Worm (Caenorhabditis elegans): ENCODE results near the gene dnj-3.

DNA sequence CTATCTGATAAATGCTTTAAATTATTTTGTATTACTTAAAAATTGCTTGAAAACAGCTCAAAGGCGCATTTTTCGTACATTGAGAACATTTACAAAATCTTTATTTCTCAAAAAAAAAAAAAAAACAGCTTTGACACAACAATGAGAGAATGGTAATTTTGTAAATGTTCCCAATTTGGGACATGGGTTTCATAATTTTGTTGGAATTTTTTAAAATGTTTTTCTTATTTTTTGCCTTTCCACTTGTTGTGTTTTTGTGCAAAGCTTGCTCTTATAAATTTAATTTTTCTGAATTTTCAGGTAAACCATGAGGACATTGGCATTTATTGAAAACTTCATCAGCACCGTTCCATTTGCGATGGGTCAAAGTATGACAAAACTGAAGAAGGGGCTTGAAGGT is 43.2 kb downstream of the dnj-3 start, which contains the start of gene T01G5.7:
- no peak for TF ChIP-seq lin-15B (tag; optimal IDR thresholded peaks at IDR 0.05)
- TF ChIP-seq elt-2 (tag; optimal IDR thresholded peaks at IDR 0.05): no peak
- TF ChIP-seq skn-1 (tag; optimal IDR thresholded peaks at IDR 0.05): no peak
- no peak for TF ChIP-seq jun-1 (tag; optimal IDR thresholded peaks at IDR 0.05)
- TF ChIP-seq fos-1 (tag; optimal IDR thresholded peaks at IDR 0.05): no peak
- no peak for TF ChIP-seq zag-1 (tag; optimal IDR thresholded peaks at IDR 0.05)
- no peak for TF ChIP-seq pqm-1 (tag; optimal IDR thresholded peaks at IDR 0.05)
- no peak for TF ChIP-seq pha-4 (tag; optimal IDR thresholded peaks at IDR 0.05)
- no peak for TF ChIP-seq nhr-237 (tag; optimal IDR thresholded peaks at IDR 0.05)
- TF ChIP-seq ztf-11 (tag; optimal IDR thresholded peaks at IDR 0.05): no peak
- no peak for TF ChIP-seq elt-3 (tag; optimal IDR thresholded peaks at IDR 0.05)
- no peak for TF ChIP-seq ZK546.5 (tag; optimal IDR thresholded peaks at IDR 0.05)
- TF ChIP-seq lin-39 (tag; optimal IDR thresholded peaks at IDR 0.05): no peak
- TF ChIP-seq ama-1 (optimal IDR thresholded peaks at IDR 0.05): no peak

Measured in whole organism, L3 larva.